5 fruit fly cellular contexts compared by ENCODE assay signal in the genomic region with DNA sequence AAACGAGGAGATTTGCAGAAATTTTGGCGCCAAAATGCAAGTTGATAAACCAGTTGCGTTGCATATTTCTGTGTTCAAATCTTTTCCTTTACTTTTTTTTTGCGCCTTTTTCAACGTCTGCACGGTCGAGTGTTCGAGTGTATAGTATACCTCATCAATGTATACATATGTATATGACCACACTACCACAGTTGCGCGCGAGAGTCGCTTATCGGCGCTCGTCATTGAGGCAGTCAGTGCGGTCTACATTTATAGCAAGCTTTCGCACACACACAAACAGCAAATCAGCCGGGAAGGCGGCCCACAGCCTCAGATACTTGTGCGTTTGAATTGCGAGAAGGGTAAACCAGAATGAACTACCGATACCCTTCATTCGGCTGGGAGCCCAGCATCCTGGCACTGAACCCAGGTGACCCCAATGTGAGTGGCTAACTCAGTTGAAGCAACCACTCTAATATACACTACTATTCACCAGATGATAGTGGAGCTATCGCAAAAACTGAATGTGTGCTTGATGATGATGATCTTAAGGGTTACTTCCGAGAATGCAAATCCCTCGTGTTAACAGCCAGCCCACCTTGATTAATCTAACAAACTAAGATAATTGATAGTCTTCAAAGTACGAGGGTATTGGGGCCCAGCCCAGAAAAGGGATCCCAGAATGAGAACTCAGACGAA.
TF ChIP-seq lines count a peak whose summit lies in the region.

No protein-coding gene starts in this region.

- TF ChIP-seq CTCF in whole organism, embryonic (GFP tag; optimal IDR thresholded peaks at IDR 0.05; lab: Kevin White, UChicago), result no peak

TF ChIP-seq in whole organism, adult, 20 proteins besides CTCF, POLR2A, EP300 and RAD21:
- TF ChIP-seq tj (GFP tag; optimal IDR thresholded peaks at IDR 0.05; lab: Kevin White, UChicago) (peak; percentile 44), cnc (optimal IDR thresholded peaks at IDR 0.05; lab: Kevin White, UChicago) (no peak)

TF ChIP-seq in whole organism, embryonic, 481 proteins besides CTCF, POLR2A, EP300 and RAD21:
- TF ChIP-seq cg (GFP tag; optimal IDR thresholded peaks at IDR 0.05; lab: Kevin White, UChicago), result peak; percentile 41
- peak; percentile 25 for TF ChIP-seq CG10431 (GFP tag; optimal IDR thresholded peaks at IDR 0.05; lab: Kevin White, UChicago)
- no peak for TF ChIP-seq p53 (GFP tag; optimal IDR thresholded peaks at IDR 0.05; lab: Kevin White, UChicago)
- peak; percentile 9 for TF ChIP-seq sens (GFP tag; lab: Kevin White, UChicago)
- peak; percentile 52 for TF ChIP-seq corto (GFP tag; optimal IDR thresholded peaks at IDR 0.05; lab: Kevin White, UChicago)
- TF ChIP-seq CG17802 (tag; optimal IDR thresholded peaks at IDR 0.05; lab: Kevin White, UChicago), result no peak
- no peak for TF ChIP-seq CG13287 (GFP tag; IDR thresholded peaks at IDR 0.05; lab: Robert Waterston, UW; ENCODE audit: partially characterized antibody)
- no peak for TF ChIP-seq Adf1 (GFP tag; IDR thresholded peaks at IDR 0.05; lab: Robert Waterston, UW)
TF ChIP-seq in whole organism, embryonic: peak in this region for 4.

TF ChIP-seq in whole organism, prepupa, 60 proteins besides CTCF, POLR2A, EP300 and RAD21 (continues in another document):
- TF ChIP-seq Hr39 (GFP tag; optimal IDR thresholded peaks at IDR 0.05; lab: Kevin White, UChicago) (peak; percentile 36), CG16779 (tag; optimal IDR thresholded peaks at IDR 0.05; lab: Kevin White, UChicago) (no peak), CG10631 (GFP tag; optimal IDR thresholded peaks at IDR 0.05; lab: Kevin White, UChicago) (peak; percentile 48), lz (GFP tag; optimal IDR thresholded peaks at IDR 0.05; lab: Kevin White, UChicago) (peak; percentile 50), vri (GFP tag; optimal IDR thresholded peaks at IDR 0.05; lab: Kevin White, UChicago) (peak; percentile 62), CG11902 (GFP tag; optimal IDR thresholded peaks at IDR 0.05; lab: Kevin White, UChicago) (no peak), CG10669 (GFP tag; optimal IDR thresholded peaks at IDR 0.05; lab: Kevin White, UChicago) (no peak), CG31627 (GFP tag; optimal IDR thresholded peaks at IDR 0.05; lab: Kevin White, UChicago) (peak; percentile 47), CG32006 (GFP tag; optimal IDR thresholded peaks at IDR 0.05; lab: Kevin White, UChicago) (no peak), fd85E (GFP tag; optimal IDR thresholded peaks at IDR 0.05; lab: Kevin White, UChicago) (no peak), CG8119 (GFP tag; IDR thresholded peaks at IDR 0.05; lab: Robert Waterston, UW) (no peak), Hr38 (GFP tag; optimal IDR thresholded peaks at IDR 0.05; lab: Kevin White, UChicago) (no peak), CG34406 (GFP tag; optimal IDR thresholded peaks at IDR 0.05; lab: Kevin White, UChicago) (no peak), Eip93F (GFP tag; optimal IDR thresholded peaks at IDR 0.05; lab: Kevin White, UChicago) (no peak), CG6276 (GFP tag; optimal IDR thresholded peaks at IDR 0.05; lab: Kevin White, UChicago) (no peak), Blimp-1 (GFP tag; optimal IDR thresholded peaks at IDR 0.05; lab: Kevin White, UChicago) (no peak), CG15336 (GFP tag; IDR thresholded peaks at IDR 0.05; lab: Robert Waterston, UW) (no peak), CG6854 (GFP tag; optimal IDR thresholded peaks at IDR 0.05; lab: Kevin White, UChicago) (peak; percentile 33), cyc (GFP tag; optimal IDR thresholded peaks at IDR 0.05; lab: Kevin White, UChicago) (peak; percentile 22), CG3032 (tag; optimal IDR thresholded peaks at IDR 0.05; lab: Kevin White, UChicago) (peak; percentile 9), CG8632 (GFP tag; optimal IDR thresholded peaks at IDR 0.05; lab: Kevin White, UChicago) (no peak), eg (GFP tag; IDR thresholded peaks at IDR 0.05; lab: Robert Waterston, UW) (no peak), Sox14 (GFP tag; optimal IDR thresholded peaks at IDR 0.05; lab: Kevin White, UChicago) (peak; percentile 46), Sox15 (GFP tag; optimal IDR thresholded peaks at IDR 0.05; lab: Kevin White, UChicago) (no peak), svp (GFP tag; lab: Kevin White, UChicago) (peak; percentile 81)

TF ChIP-seq in whole organism, pupa, 21 proteins besides CTCF, POLR2A, EP300 and RAD21:
- TF ChIP-seq CG8159 (tag; optimal IDR thresholded peaks at IDR 0.05; lab: Kevin White, UChicago) (peak; percentile 32), CG10348 (GFP tag; IDR thresholded peaks at IDR 0.05; lab: Robert Waterston, UW) (no peak), CG15710 (tag; optimal IDR thresholded peaks at IDR 0.05; lab: Kevin White, UChicago) (no peak), CG32121 (GFP tag; IDR thresholded peaks at IDR 0.05; lab: Robert Waterston, UW) (no peak), Ets98B (GFP tag; IDR thresholded peaks at IDR 0.05; lab: Robert Waterston, UW) (no peak), fd96Ca (GFP tag; IDR thresholded peaks at IDR 0.05; lab: Robert Waterston, UW) (no peak), CG12605 (GFP tag; IDR thresholded peaks at IDR 0.05; lab: Robert Waterston, UW) (no peak), Pif1B (GFP tag; optimal IDR thresholded peaks at IDR 0.05; lab: Kevin White, UChicago) (no peak), CG13204 (GFP tag; optimal IDR thresholded peaks at IDR 0.05; lab: Kevin White, UChicago) (peak; percentile 0), gl (tag; optimal IDR thresholded peaks at IDR 0.05; lab: Kevin White, UChicago) (peak; percentile 38), CG8301 (tag; optimal IDR thresholded peaks at IDR 0.05; lab: Kevin White, UChicago) (no peak), CG14655 (GFP tag; optimal IDR thresholded peaks at IDR 0.05; lab: Kevin White, UChicago) (peak; percentile 62), Pif1A (GFP tag; optimal IDR thresholded peaks at IDR 0.05; lab: Kevin White, UChicago) (no peak), EcR (GFP tag; optimal IDR thresholded peaks at IDR 0.05; lab: Kevin White, UChicago) (peak; percentile 73), Snoo (tag; optimal IDR thresholded peaks at IDR 0.05; lab: Kevin White, UChicago) (no peak), CG34367 (tag; optimal IDR thresholded peaks at IDR 0.05; lab: Kevin White, UChicago) (peak; percentile 25), CG4496 (GFP tag; IDR thresholded peaks at IDR 0.05; lab: Robert Waterston, UW) (peak; percentile 76; the same call in 2 of the 3 replicates), rn (GFP tag; IDR thresholded peaks at IDR 0.05; lab: Robert Waterston, UW) (no peak), CG17806 (tag; optimal IDR thresholded peaks at IDR 0.05; lab: Kevin White, UChicago) (peak; percentile 29), D1 (tag; optimal IDR thresholded peaks at IDR 0.05; lab: Kevin White, UChicago) (no peak), CG9948 (tag; optimal IDR thresholded peaks at IDR 0.05; lab: Kevin White, UChicago) (peak; percentile 44)

TF ChIP-seq in whole organism, wandering third instar larva, 38 proteins besides CTCF, POLR2A, EP300 and RAD21 (continues in another document):
- TF ChIP-seq sv (GFP tag; optimal IDR thresholded peaks at IDR 0.05; lab: Kevin White, UChicago) (no peak), br (GFP tag; optimal IDR thresholded peaks at IDR 0.05; lab: Kevin White, UChicago) (peak; percentile 67), dl (GFP tag; optimal IDR thresholded peaks at IDR 0.05; lab: Kevin White, UChicago; ENCODE audit: insufficient read depth in 1 of 2, partially characterized antibody in 2 of 2) (peak in 1 of 2 experiments; percentile 29), usp (GFP tag; optimal IDR thresholded peaks at IDR 0.05; lab: Kevin White, UChicago) (no peak), GATAd (GFP tag; optimal IDR thresholded peaks at IDR 0.05; lab: Kevin White, UChicago) (no peak), Sp1 (GFP tag; optimal IDR thresholded peaks at IDR 0.05; lab: Kevin White, UChicago) (peak; percentile 64), Rel (GFP tag; optimal IDR thresholded peaks at IDR 0.05; lab: Kevin White, UChicago) (peak; percentile 38), Rel (tag; optimal IDR thresholded peaks at IDR 0.05; lab: Kevin White, UChicago) (no peak), CrebA (GFP tag; optimal IDR thresholded peaks at IDR 0.05; lab: Kevin White, UChicago; ENCODE audit: borderline replicate concordance) (peak; percentile 60), lola (GFP tag; optimal IDR thresholded peaks at IDR 0.05; lab: Kevin White, UChicago) (no peak), dmrt93B (GFP tag; optimal IDR thresholded peaks at IDR 0.05; lab: Kevin White, UChicago) (peak; percentile 51), Dfd (GFP tag; optimal IDR thresholded peaks at IDR 0.05; lab: Kevin White, UChicago) (no peak), h (GFP tag; optimal IDR thresholded peaks at IDR 0.05; lab: Kevin White, UChicago) (peak; percentile 87), psq (GFP tag; optimal IDR thresholded peaks at IDR 0.05; lab: Kevin White, UChicago) (peak; percentile 53), Hr78 (GFP tag; optimal IDR thresholded peaks at IDR 0.05; lab: Kevin White, UChicago) (no peak), jim (GFP tag; optimal IDR thresholded peaks at IDR 0.05; lab: Kevin White, UChicago) (no peak), CG32264 (GFP tag; optimal IDR thresholded peaks at IDR 0.05; lab: Kevin White, UChicago) (peak; percentile 51), rgr (GFP tag; optimal IDR thresholded peaks at IDR 0.05; lab: Kevin White, UChicago) (peak; percentile 73), Dif (GFP tag; optimal IDR thresholded peaks at IDR 0.05; lab: Kevin White, UChicago; ENCODE audit: partially characterized antibody) (no peak), woc (GFP tag; optimal IDR thresholded peaks at IDR 0.05; lab: Kevin White, UChicago) (peak; percentile 89), fru (GFP tag; optimal IDR thresholded peaks at IDR 0.05; lab: Kevin White, UChicago) (peak; percentile 81), pan (optimal IDR thresholded peaks at IDR 0.05; lab: Kevin White, UChicago) (no peak), brk (GFP tag; optimal IDR thresholded peaks at IDR 0.05; lab: Kevin White, UChicago) (peak; percentile 44), Mio (GFP tag; optimal IDR thresholded peaks at IDR 0.05; lab: Kevin White, UChicago) (no peak), dsf (GFP tag; optimal IDR thresholded peaks at IDR 0.05; lab: Kevin White, UChicago; ENCODE audit: borderline replicate concordance) (no peak), tai (GFP tag; optimal IDR thresholded peaks at IDR 0.05; lab: Kevin White, UChicago) (no peak), Myc (optimal IDR thresholded peaks at IDR 0.05; lab: Kevin White, UChicago) (no peak), Vsx2 (GFP tag; optimal IDR thresholded peaks at IDR 0.05; lab: Kevin White, UChicago; ENCODE audit: partially characterized antibody) (peak; percentile 17), foxo (GFP tag; optimal IDR thresholded peaks at IDR 0.05; lab: Kevin White, UChicago) (peak in 1 of 2 experiments; percentile 83), ey (GFP tag; optimal IDR thresholded peaks at IDR 0.05; lab: Kevin White, UChicago) (peak; percentile 88), Hr83 (GFP tag; optimal IDR thresholded peaks at IDR 0.05; lab: Kevin White, UChicago; ENCODE audit: poor library complexity, severe bottlenecking) (no peak), OdsH (GFP tag; optimal IDR thresholded peaks at IDR 0.05; lab: Kevin White, UChicago) (peak; percentile 76), Jra (GFP tag; optimal IDR thresholded peaks at IDR 0.05; lab: Kevin White, UChicago) (no peak), CG9705 (GFP tag; optimal IDR thresholded peaks at IDR 0.05; lab: Kevin White, UChicago) (no peak)
